Fruit fly (Drosophila melanogaster) whole organism, wandering third instar larva: ENCODE measurements around the gene CG43116.

ENCODE experiments used
- Abd-B ChIP-seq: fragments of >200 bp; optimal IDR thresholded peaks from 2 replicates; lab custom pipeline; 2017; ENCODE audit warnings: missing biosample characterization, missing genetic modification characterization
- CG32264 ChIP-seq: fragments of 200-800 bp; sonication (Bioruptor generic); optimal IDR thresholded peaks from 2 replicates; lab custom pipeline; 2016; ENCODE audit warnings: missing biosample characterization, missing genetic modification characterization
- CG9705 ChIP-seq: fragments of 200-800 bp; sonication (Bioruptor generic); optimal IDR thresholded peaks from 2 replicates; lab custom pipeline; 2018; ENCODE audit warnings: missing biosample characterization, mild to moderate bottlenecking, missing genetic modification characterization
- CrebA ChIP-seq: fragments of 200-800 bp; sonication (Bioruptor generic); optimal IDR thresholded peaks from 2 replicates; lab custom pipeline; 2016; ENCODE audit warnings: missing biosample characterization, mild to moderate bottlenecking, missing genetic modification characterization, borderline replicate concordance
- Dfd ChIP-seq: fragments of >200 bp; optimal IDR thresholded peaks from 2 replicates; lab custom pipeline; 2017; ENCODE audit warnings: missing biosample characterization, missing genetic modification characterization
- Dif ChIP-seq: fragments of 200-275, 200-300 bp; sonication (Bioruptor generic); optimal IDR thresholded peaks from 2 replicates; lab custom pipeline; 2018; ENCODE audit warnings: missing biosample characterization, missing genetic modification characterization; ENCODE audit not compliant: partially characterized antibody
- GATAd ChIP-seq: sonication (Bioruptor generic); optimal IDR thresholded peaks from 2 replicates; lab custom pipeline; 2016; ENCODE audit warnings: missing biosample characterization, missing genetic modification characterization
- HLH106 ChIP-seq: fragments of 200-800 bp; optimal IDR thresholded peaks from 3 replicates; lab custom pipeline; 2019; ENCODE audit warnings: missing biosample characterization, mild to moderate bottlenecking, missing genetic modification characterization, moderate library complexity
- Hnf4 ChIP-seq: fragments of 200-800 bp; sonication (Bioruptor generic); optimal IDR thresholded peaks from 2 replicates; lab custom pipeline; 2016; ENCODE audit warnings: missing biosample characterization, mild to moderate bottlenecking, missing genetic modification characterization
- Hr78 ChIP-seq: fragments of >200 bp; optimal IDR thresholded peaks from 2 replicates; lab custom pipeline; 2017; ENCODE audit warnings: missing biosample characterization, missing genetic modification characterization
- Hr83 ChIP-seq: fragments of 200-300 bp; sonication (Bioruptor generic); optimal IDR thresholded peaks from 2 replicates; lab custom pipeline; 2016; ENCODE audit warnings: missing biosample characterization, mild to moderate bottlenecking, missing genetic modification characterization, moderate library complexity; ENCODE audit not compliant: poor library complexity, severe bottlenecking
- Jra ChIP-seq: sonication (Bioruptor generic); optimal IDR thresholded peaks from 2 replicates; lab custom pipeline; 2016; ENCODE audit warnings: missing biosample characterization, missing genetic modification characterization
- Mio ChIP-seq: sonication (Bioruptor generic); optimal IDR thresholded peaks from 2 replicates; lab custom pipeline; 2016; ENCODE audit warnings: missing biosample characterization, missing genetic modification characterization
- Myc ChIP-seq: fragments of >200 bp; optimal IDR thresholded peaks from 2 replicates; lab custom pipeline; 2017
- N ChIP-seq: fragments of >200 bp; optimal IDR thresholded peaks from 2 replicates; lab custom pipeline; 2018; ENCODE audit warnings: missing biosample characterization, missing external identifiers, missing genetic modification characterization
- OdsH ChIP-seq: fragments of 200-800 bp; sonication (Bioruptor generic); optimal IDR thresholded peaks from 2 replicates; lab custom pipeline; 2016; ENCODE audit warnings: missing biosample characterization, mild to moderate bottlenecking, missing genetic modification characterization
- Rel ChIP-seq, 2 experiments: fragments of 200-800 bp; sonication (Bioruptor generic) in 1 of 2; optimal IDR thresholded peaks; 2 replicates in 1 of 2; 3 replicates in 1 of 2; lab custom pipeline; 2016 to 2019; ENCODE audit warnings: mild to moderate bottlenecking in 2 of 2, missing biosample characterization in 2 of 2, missing genetic modification characterization in 2 of 2, moderate library complexity in 1 of 2
- Sp1 ChIP-seq: fragments of 200-800 bp; sonication (Bioruptor generic); optimal IDR thresholded peaks from 3 replicates; lab custom pipeline; 2019; ENCODE audit warnings: missing biosample characterization, mild to moderate bottlenecking, missing genetic modification characterization, moderate library complexity
- Vsx2 ChIP-seq: fragments of 200-300, 225-300 bp; sonication (Bioruptor generic); optimal IDR thresholded peaks from 2 replicates; lab custom pipeline; 2018; ENCODE audit warnings: missing biosample characterization, missing genetic modification characterization; ENCODE audit not compliant: partially characterized antibody
- br ChIP-seq: fragments of 200-800 bp; sonication (Bioruptor generic); optimal IDR thresholded peaks from 2 replicates; lab custom pipeline; 2016; ENCODE audit warnings: missing biosample characterization, missing genetic modification characterization
- brk ChIP-seq: fragments of 200-800 bp; sonication (Bioruptor generic); optimal IDR thresholded peaks from 2 replicates; lab custom pipeline; 2016; ENCODE audit warnings: missing biosample characterization, mild to moderate bottlenecking, missing genetic modification characterization
- dl ChIP-seq, 2 experiments: fragments of 175-275, 200-275 bp in 1 of 2; fragments of 200-275 bp in 1 of 2; sonication (Bioruptor generic); optimal IDR thresholded peaks; lab custom pipeline; 2018; ENCODE audit warnings: mild to moderate bottlenecking in 2 of 2, missing biosample characterization in 2 of 2, missing genetic modification characterization in 2 of 2, moderate library complexity in 2 of 2; ENCODE audit not compliant: partially characterized antibody in 2 of 2, insufficient read depth in 1 of 2
- dmrt93B ChIP-seq: fragments of 200-800 bp; sonication (Bioruptor generic); optimal IDR thresholded peaks from 2 replicates; lab custom pipeline; 2018; ENCODE audit warnings: missing biosample characterization, mild to moderate bottlenecking, missing genetic modification characterization
- dsf ChIP-seq: sonication (Bioruptor generic); optimal IDR thresholded peaks from 2 replicates; lab custom pipeline; 2016; ENCODE audit warnings: missing biosample characterization, missing genetic modification characterization, borderline replicate concordance
- ey ChIP-seq: fragments of 200-800 bp; sonication (Bioruptor generic); optimal IDR thresholded peaks from 2 replicates; lab custom pipeline; 2016; ENCODE audit warnings: missing biosample characterization, missing genetic modification characterization
- foxo ChIP-seq, 2 experiments: fragments of 200-800 bp; sonication (Bioruptor generic); optimal IDR thresholded peaks; 2 replicates in 1 of 2; 3 replicates in 1 of 2; lab custom pipeline; 2016 to 2017; ENCODE audit warnings: missing biosample characterization in 2 of 2, missing genetic modification characterization in 2 of 2
- fru ChIP-seq: fragments of 200-800 bp; sonication (Bioruptor generic); optimal IDR thresholded peaks from 3 replicates; lab custom pipeline; 2016; ENCODE audit warnings: missing biosample characterization, mild to moderate bottlenecking, missing genetic modification characterization
- h ChIP-seq: fragments of 200-800 bp; sonication (Bioruptor generic); optimal IDR thresholded peaks from 3 replicates; lab custom pipeline; 2016; ENCODE audit warnings: missing biosample characterization, mild to moderate bottlenecking, missing genetic modification characterization
- jim ChIP-seq: fragments of 175-275, 200-325 bp; sonication (Bioruptor generic); optimal IDR thresholded peaks from 2 replicates; lab custom pipeline; 2016; ENCODE audit warnings: missing biosample characterization, mild to moderate bottlenecking, missing genetic modification characterization
- lola ChIP-seq: fragments of >200 bp; optimal IDR thresholded peaks from 2 replicates; lab custom pipeline; 2017; ENCODE audit warnings: missing biosample characterization, missing genetic modification characterization
- pan ChIP-seq: fragments of >200 bp; optimal IDR thresholded peaks from 2 replicates; lab custom pipeline; 2017
- psq ChIP-seq: fragments of 200-800 bp; sonication (Bioruptor generic); optimal IDR thresholded peaks from 3 replicates; lab custom pipeline; 2017; ENCODE audit warnings: missing biosample characterization, mild to moderate bottlenecking, missing genetic modification characterization, moderate library complexity
- rgr ChIP-seq: fragments of 200-800 bp; sonication (Bioruptor generic); optimal IDR thresholded peaks from 3 replicates; lab custom pipeline; 2016; ENCODE audit warnings: missing biosample characterization, mild to moderate bottlenecking, missing genetic modification characterization
- sage ChIP-seq: fragments of 200-800 bp; sonication (Bioruptor generic); optimal IDR thresholded peaks from 2 replicates; lab custom pipeline; 2016; ENCODE audit warnings: missing biosample characterization, mild to moderate bottlenecking, missing genetic modification characterization
- sv ChIP-seq: fragments of 200-800 bp; sonication (Bioruptor generic); optimal IDR thresholded peaks from 3 replicates; lab custom pipeline; 2016; ENCODE audit warnings: missing biosample characterization, missing genetic modification characterization
- tai ChIP-seq: sonication (Bioruptor generic); optimal IDR thresholded peaks from 2 replicates; lab custom pipeline; 2016; ENCODE audit warnings: missing biosample characterization, missing genetic modification characterization
- usp ChIP-seq: fragments of >200 bp; optimal IDR thresholded peaks from 2 replicates; lab custom pipeline; 2017; ENCODE audit warnings: missing biosample characterization, missing genetic modification characterization
- woc ChIP-seq: sonication (Bioruptor generic); optimal IDR thresholded peaks from 2 replicates; lab custom pipeline; 2016; ENCODE audit warnings: missing biosample characterization, mild to moderate bottlenecking, missing genetic modification characterization

Gene CG43116

dm6 chr3R:26042131-26042885 is 45.5 kb upstream of the CG43116 start (continued):
- TF ChIP-seq fru (GFP tag; lab: Kevin White, UChicago): peak; percentile 97
- peak; percentile 75 for TF ChIP-seq GATAd (GFP tag; lab: Kevin White, UChicago)
- peak; percentile 94 for TF ChIP-seq Jra
- TF ChIP-seq, all 38 proteins: peak for 28

dm6 chr3R:26041417-26042101 is 44.8 kb upstream of the CG43116 start, which contains the start of gene gro:
TSS of gene gro (plus strand) at chr3R:26041736.
- TF ChIP-seq tai (GFP tag; lab: Kevin White, UChicago) (peak; percentile 88), usp (GFP tag; lab: Kevin White, UChicago) (no peak), dmrt93B (peak; percentile 60), Dif (peak; percentile 83), CG9705 (GFP tag; lab: Kevin White, UChicago) (peak; percentile 61), sage (peak; percentile 71), rgr (peak; percentile 83), dsf (GFP tag; lab: Kevin White, UChicago) (peak; percentile 64), Dfd (no peak), foxo (GFP tag; optimal IDR thresholded peaks at IDR 0.05; lab: Kevin White, UChicago) (peak in 1 of 2 experiments; percentile 78), Sp1 (peak; percentile 45), N (GFP tag; lab: Kevin White, UChicago) (peak; percentile 68), Hnf4 (GFP tag; lab: Kevin White, UChicago) (peak; percentile 85), CrebA (GFP tag; lab: Kevin White, UChicago) (no peak), Myc (no peak), ey (peak; percentile 70), Rel (GFP tag; optimal IDR thresholded peaks at IDR 0.05; lab: Kevin White, UChicago) (no peak), Rel (tag; optimal IDR thresholded peaks at IDR 0.05; lab: Kevin White, UChicago) (peak; percentile 14), Jra (peak; percentile 67), GATAd (GFP tag; lab: Kevin White, UChicago) (peak; percentile 21), Hr83 (peak; percentile 42), Mio (GFP tag; lab: Kevin White, UChicago) (no peak), br (peak; percentile 77), psq (GFP tag; lab: Kevin White, UChicago) (peak; percentile 53), Hr78 (GFP tag; lab: Kevin White, UChicago) (no peak), h (GFP tag; lab: Kevin White, UChicago) (peak; percentile 85), pan (lab: Kevin White, UChicago) (no peak), jim (GFP tag; lab: Kevin White, UChicago) (no peak), CG32264 (GFP tag; lab: Kevin White, UChicago) (no peak), woc (GFP tag; lab: Kevin White, UChicago) (peak; percentile 68), brk (GFP tag; lab: Kevin White, UChicago) (peak; percentile 89), Abd-B (GFP tag; lab: Kevin White, UChicago) (no peak), lola (GFP tag; lab: Kevin White, UChicago) (no peak), Vsx2 (GFP tag; lab: Kevin White, UChicago) (no peak), sv (GFP tag; lab: Kevin White, UChicago) (peak; percentile 47), fru (GFP tag; lab: Kevin White, UChicago) (peak; percentile 76), HLH106 (tag; lab: Kevin White, UChicago) (peak; percentile 69), dl (GFP tag; optimal IDR thresholded peaks at IDR 0.05; lab: Kevin White, UChicago; ENCODE audit: insufficient read depth in 1 of 2, partially characterized antibody in 2 of 2) (peak in 1 of 2 experiments; percentile 64), OdsH (GFP tag; lab: Kevin White, UChicago) (peak; percentile 72)
